Worm (Caenorhabditis elegans) whole organism, L1 larva: ENCODE results near the gene unc-4.

Experiments
- jun-1 ChIP-seq: fragments of 150-350 bp; optimal IDR thresholded peaks from 2 replicates; lab custom pipeline; 2014; ENCODE audit warnings: missing biosample characterization, missing genetic modification reagents, missing genetic modification characterization
- pqm-1 ChIP-seq: sonication (generic microtip); optimal IDR thresholded peaks from 3 replicates; lab custom pipeline; 2017; ENCODE audit warnings: missing biosample characterization, missing genetic modification characterization

DNA sequence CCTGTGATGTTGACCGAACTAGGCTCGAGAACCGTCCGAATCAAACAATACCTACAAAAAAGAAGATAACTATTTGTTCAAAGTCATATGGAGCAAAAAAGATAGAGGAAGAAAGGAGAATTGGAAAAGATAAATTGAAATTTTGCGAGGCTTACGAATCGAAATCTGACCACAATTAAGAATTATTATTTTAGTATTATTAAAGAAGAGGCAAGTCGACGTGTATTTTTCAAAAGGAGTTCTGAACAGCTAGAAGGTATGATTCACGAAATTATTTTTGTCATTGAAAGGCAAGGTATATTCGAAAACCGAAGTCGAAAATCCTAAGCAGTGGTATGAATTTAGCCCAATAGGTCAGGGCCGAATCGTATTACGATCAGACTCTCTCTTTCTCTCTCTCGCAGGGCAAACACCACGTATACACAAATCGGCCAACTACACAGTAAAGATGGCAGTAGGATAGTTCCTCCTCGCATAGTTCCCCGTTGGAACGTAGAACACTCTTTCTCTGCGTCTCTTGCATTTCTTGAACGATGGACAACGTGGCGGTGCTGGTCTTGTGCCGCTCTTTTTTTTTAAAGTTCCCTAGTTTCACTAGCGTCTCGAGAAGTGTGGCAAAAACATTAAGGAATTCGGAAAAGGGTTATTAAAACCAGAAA lies 9.0 kb downstream of the unc-4 start, which contains the start of gene vgln-1:
- TF ChIP-seq pqm-1 (no peak), jun-1 (tag; lab: Kevin White, UChicago) (no peak)
